Fruit fly (Drosophila melanogaster) whole organism, adult: ENCODE results near the gene Tsen2.

Source experiments
- CG11617 ChIP-seq: fragments of 200-800 bp; sonication (Bioruptor generic); optimal IDR thresholded peaks from 2 replicates; lab custom pipeline; 2017; ENCODE audit warnings: mild to moderate bottlenecking, missing biosample characterization, missing genetic modification reagents, missing genetic modification characterization
- CG12768 ChIP-seq: fragments of 200-800 bp; sonication (Bioruptor generic); optimal IDR thresholded peaks from 2 replicates; lab custom pipeline; 2017; ENCODE audit warnings: missing biosample characterization, missing genetic modification characterization, mild to moderate bottlenecking, moderate library complexity, missing genetic modification reagents
- CG14711 ChIP-seq: fragments of 200-800 bp; sonication (Bioruptor generic); optimal IDR thresholded peaks from 2 replicates; lab custom pipeline; 2018; ENCODE audit warnings: missing biosample characterization, mild to moderate bottlenecking, missing genetic modification characterization, moderate library complexity
- CG1620 ChIP-seq: fragments of 200-800 bp; sonication (Bioruptor generic); optimal IDR thresholded peaks from 2 replicates; lab custom pipeline; 2016; ENCODE audit warnings: missing biosample characterization, missing genetic modification characterization
- CG33017 ChIP-seq: fragments of 200-800 bp; sonication (Bioruptor generic); optimal IDR thresholded peaks from 2 replicates; lab custom pipeline; 2018; ENCODE audit warnings: missing biosample characterization, mild to moderate bottlenecking, missing genetic modification characterization, moderate library complexity
- CG5204 ChIP-seq: fragments of 200-800 bp; sonication (Bioruptor generic); optimal IDR thresholded peaks from 2 replicates; lab custom pipeline; 2016; ENCODE audit warnings: missing biosample characterization, missing genetic modification characterization
- CG7045 ChIP-seq: fragments of 200-800 bp; sonication (Bioruptor generic); optimal IDR thresholded peaks from 2 replicates; lab custom pipeline; 2017; ENCODE audit warnings: missing biosample characterization, mild to moderate bottlenecking, missing genetic modification characterization
- CG7101 ChIP-seq: fragments of 200-800 bp; sonication (Bioruptor generic); optimal IDR thresholded peaks from 2 replicates; lab custom pipeline; 2018; ENCODE audit warnings: missing biosample characterization, mild to moderate bottlenecking, missing genetic modification characterization, moderate library complexity
- Clk ChIP-seq: fragments of 200-800 bp; sonication (Bioruptor generic); optimal IDR thresholded peaks from 2 replicates; lab custom pipeline; 2017; ENCODE audit warnings: missing biosample characterization, missing genetic modification characterization
- Crg-1 ChIP-seq: fragments of 200-800 bp; sonication (Bioruptor generic); optimal IDR thresholded peaks from 2 replicates; lab custom pipeline; 2016; ENCODE audit warnings: missing biosample characterization, missing genetic modification characterization
- Hr96 ChIP-seq: fragments of 200-800 bp; sonication (Bioruptor generic); optimal IDR thresholded peaks from 2 replicates; lab custom pipeline; 2016; ENCODE audit warnings: missing biosample characterization, missing genetic modification characterization
- Mnt ChIP-seq: fragments of 200-800 bp; sonication (Bioruptor generic); optimal IDR thresholded peaks from 2 replicates; lab custom pipeline; 2016; ENCODE audit warnings: missing biosample characterization, mild to moderate bottlenecking, missing genetic modification characterization
- bab1 ChIP-seq: fragments of 200-800 bp; sonication (Bioruptor generic); optimal IDR thresholded peaks from 3 replicates; lab custom pipeline; 2019; ENCODE audit warnings: missing biosample characterization, mild to moderate bottlenecking, missing genetic modification characterization, moderate library complexity
- cic ChIP-seq: fragments of 200-800 bp; sonication (Bioruptor generic); optimal IDR thresholded peaks from 2 replicates; lab custom pipeline; 2017; ENCODE audit warnings: missing biosample characterization, mild to moderate bottlenecking, missing genetic modification characterization, moderate library complexity
- cnc ChIP-seq, 2 experiments: fragments of >200 bp; optimal IDR thresholded peaks; 2 replicates each; lab custom pipeline; 2017
- kay ChIP-seq: fragments of 200-800 bp; sonication (Bioruptor generic); peaks from one replicate; lab custom pipeline; 2016; ENCODE audit warnings: missing biosample characterization, missing genetic modification characterization, borderline replicate concordance
- ovo ChIP-seq: fragments of 200-800 bp; sonication (Bioruptor generic); optimal IDR thresholded peaks from 2 replicates; lab custom pipeline; 2016; ENCODE audit warnings: missing biosample characterization, missing genetic modification characterization
- pad ChIP-seq: fragments of 200-800 bp; sonication (Bioruptor generic); optimal IDR thresholded peaks from 3 replicates; lab custom pipeline; 2017; ENCODE audit warnings: missing biosample characterization, missing genetic modification characterization, mild to moderate bottlenecking, moderate library complexity, missing genetic modification reagents
- tj ChIP-seq: fragments of 200-800 bp; sonication (Bioruptor generic); optimal IDR thresholded peaks from 3 replicates; lab custom pipeline; 2017; ENCODE audit warnings: missing biosample characterization, mild to moderate bottlenecking, missing genetic modification characterization, moderate library complexity
- toe ChIP-seq: fragments of 200-800 bp; sonication (Bioruptor generic); optimal IDR thresholded peaks from 2 replicates; lab custom pipeline; 2016; ENCODE audit warnings: missing biosample characterization, missing genetic modification characterization

The Tsen2 gene

DNA sequence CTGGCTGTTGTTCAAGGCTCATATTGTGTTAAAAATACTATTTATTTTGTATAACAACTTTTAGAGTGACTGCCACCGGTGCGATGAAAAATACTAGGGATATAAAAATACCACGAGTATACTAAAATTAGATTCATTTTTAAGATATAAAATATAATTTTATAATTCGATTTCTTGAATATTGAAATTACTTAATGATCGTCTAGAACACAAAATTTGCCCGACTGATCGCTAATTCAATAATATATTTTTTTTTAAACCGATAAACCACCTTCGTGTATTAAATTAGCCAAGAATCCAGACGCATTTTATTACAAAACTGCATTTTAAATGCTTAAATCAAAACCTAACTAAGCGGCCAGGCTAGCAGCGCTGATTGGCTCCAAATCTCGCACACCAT, 1.4 kb downstream of the Tsen2 start, which contains the start of gene CG17996:
Gene CG17996, minus strand, starts transcription at position 101 of the 400 bp plus-strand sequence.
- TF ChIP-seq pad (GFP tag; lab: Kevin White, UChicago) (no peak), cic (GFP tag; lab: Kevin White, UChicago) (no peak), Crg-1 (GFP tag; lab: Kevin White, UChicago) (no peak), toe (GFP tag; lab: Kevin White, UChicago) (no peak), CG33017 (tag; lab: Kevin White, UChicago) (no peak), CG7101 (no peak)

DNA sequence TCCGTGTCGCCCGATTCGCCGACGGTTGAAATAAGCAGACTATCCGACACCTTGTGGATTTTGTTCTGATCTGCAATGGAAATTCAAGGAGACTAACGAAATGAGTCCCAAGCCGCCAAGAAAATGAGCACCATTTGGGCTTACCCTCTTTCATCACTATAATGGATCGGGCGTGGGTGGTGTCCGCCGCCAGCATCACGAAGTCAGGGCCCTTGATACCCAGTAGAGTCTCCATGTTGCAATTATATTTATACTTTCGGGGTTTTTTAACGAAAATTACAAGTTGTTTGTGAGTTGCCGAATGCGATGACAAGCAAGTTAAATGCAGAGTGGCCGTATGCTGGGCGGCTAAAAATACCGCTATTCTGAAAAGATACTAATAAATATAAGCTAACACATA, 2.2 kb downstream of the Tsen2 start, which contains the start of gene Prosbeta4:
Gene Prosbeta4, minus strand, starts transcription at position 335 of the 400 bp plus-strand sequence.
- TF ChIP-seq CG7045 (GFP tag; lab: Kevin White, UChicago) (no peak), Crg-1 (GFP tag; lab: Kevin White, UChicago) (no peak), cnc (optimal IDR thresholded peaks at IDR 0.05; lab: Kevin White, UChicago) (peak; percentile 66 to 93), cic (GFP tag; lab: Kevin White, UChicago) (no peak), CG14711 (tag; lab: Kevin White, UChicago) (no peak), tj (GFP tag; lab: Kevin White, UChicago) (no peak)

DNA sequence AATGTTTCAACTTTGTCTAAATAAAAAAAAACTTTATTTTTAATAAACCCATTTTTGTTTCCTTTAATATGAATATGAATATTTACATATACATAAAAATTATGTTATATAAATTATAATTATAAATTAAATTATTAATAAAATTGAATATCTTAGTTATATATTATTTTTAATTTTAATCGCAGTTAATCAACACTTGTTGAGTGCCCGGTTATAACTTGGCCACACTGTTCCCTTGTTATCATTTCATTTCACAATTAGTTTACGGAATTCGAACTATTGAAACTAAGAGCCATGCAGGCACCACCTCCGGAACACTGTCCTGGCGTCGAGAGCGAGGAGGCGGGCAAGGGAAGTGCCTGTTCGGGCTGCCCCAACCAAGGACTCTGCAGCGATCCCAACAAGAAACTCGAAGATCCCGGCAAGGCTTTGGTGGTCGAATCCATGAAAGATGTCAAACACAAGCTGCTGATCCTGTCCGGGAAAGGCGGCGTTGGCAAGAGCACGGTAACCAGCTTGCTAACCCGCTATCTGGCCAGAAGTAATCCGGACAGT, 2.8 kb downstream of the Tsen2 start, which contains the start of gene Nubp1:
Gene Nubp1, plus strand, starts transcription at position 213 of the 555 bp plus-strand sequence.
- TF ChIP-seq cnc (optimal IDR thresholded peaks at IDR 0.05; lab: Kevin White, UChicago) (no peak), Clk (GFP tag; lab: Kevin White, UChicago) (no peak), CG11617 (GFP tag; lab: Kevin White, UChicago) (no peak), CG14711 (tag; lab: Kevin White, UChicago) (no peak), CG5204 (GFP tag; lab: Kevin White, UChicago) (no peak)

DNA sequence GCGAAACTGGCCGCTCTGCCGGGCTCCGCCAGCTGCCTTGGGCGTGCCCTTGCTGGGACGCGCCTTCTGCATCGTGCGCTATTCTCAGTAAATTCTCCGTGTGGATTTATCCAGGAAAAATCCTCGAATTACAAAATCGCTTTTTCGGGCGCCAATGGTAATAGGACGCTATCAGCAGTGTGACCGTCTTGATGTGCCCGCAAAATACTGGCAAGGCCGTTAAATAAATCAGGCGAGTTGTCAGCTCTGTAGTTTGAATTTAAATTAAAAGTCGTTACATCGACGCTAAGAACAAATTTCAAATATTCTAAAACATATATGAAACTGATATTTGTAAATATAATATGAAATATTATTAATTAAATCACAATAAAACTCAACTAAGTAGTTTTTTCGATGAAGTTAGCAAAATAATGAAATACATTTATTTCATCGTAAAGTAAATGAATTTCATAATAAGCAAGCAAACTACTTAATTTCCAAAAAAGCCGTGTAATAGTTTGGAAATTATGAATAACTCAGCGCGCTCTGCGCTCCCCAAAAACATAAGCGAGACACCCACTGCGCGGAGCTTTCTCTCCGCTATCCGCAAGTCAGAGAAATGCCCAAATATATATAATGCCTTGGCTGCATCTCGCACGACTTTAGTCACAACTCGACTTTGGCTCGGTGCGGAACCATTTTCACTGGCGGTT, 8.8 kb downstream of the Tsen2 start, which contains the start of the genes glu and ChLD3:
Gene glu, minus strand, starts transcription at position 183 of the 695 bp plus-strand sequence.
Gene ChLD3, plus strand, starts transcription at position 645 of the 695 bp plus-strand sequence.
- no peak for TF ChIP-seq Hr96
- no peak for TF ChIP-seq CG5204 (GFP tag; lab: Kevin White, UChicago)
- no peak for TF ChIP-seq Mnt (GFP tag; lab: Kevin White, UChicago)
- no peak for TF ChIP-seq bab1 (GFP tag; lab: Kevin White, UChicago)
- TF ChIP-seq pad (GFP tag; lab: Kevin White, UChicago): no peak
- TF ChIP-seq Crg-1 (GFP tag; lab: Kevin White, UChicago): no peak
- no peak for TF ChIP-seq cnc (optimal IDR thresholded peaks at IDR 0.05; lab: Kevin White, UChicago)
- TF ChIP-seq toe (GFP tag; lab: Kevin White, UChicago): no peak
- TF ChIP-seq CG33017 (tag; lab: Kevin White, UChicago): no peak
- TF ChIP-seq tj (GFP tag; lab: Kevin White, UChicago): no peak
- no peak for TF ChIP-seq CG12768 (GFP tag; lab: Kevin White, UChicago)

DNA sequence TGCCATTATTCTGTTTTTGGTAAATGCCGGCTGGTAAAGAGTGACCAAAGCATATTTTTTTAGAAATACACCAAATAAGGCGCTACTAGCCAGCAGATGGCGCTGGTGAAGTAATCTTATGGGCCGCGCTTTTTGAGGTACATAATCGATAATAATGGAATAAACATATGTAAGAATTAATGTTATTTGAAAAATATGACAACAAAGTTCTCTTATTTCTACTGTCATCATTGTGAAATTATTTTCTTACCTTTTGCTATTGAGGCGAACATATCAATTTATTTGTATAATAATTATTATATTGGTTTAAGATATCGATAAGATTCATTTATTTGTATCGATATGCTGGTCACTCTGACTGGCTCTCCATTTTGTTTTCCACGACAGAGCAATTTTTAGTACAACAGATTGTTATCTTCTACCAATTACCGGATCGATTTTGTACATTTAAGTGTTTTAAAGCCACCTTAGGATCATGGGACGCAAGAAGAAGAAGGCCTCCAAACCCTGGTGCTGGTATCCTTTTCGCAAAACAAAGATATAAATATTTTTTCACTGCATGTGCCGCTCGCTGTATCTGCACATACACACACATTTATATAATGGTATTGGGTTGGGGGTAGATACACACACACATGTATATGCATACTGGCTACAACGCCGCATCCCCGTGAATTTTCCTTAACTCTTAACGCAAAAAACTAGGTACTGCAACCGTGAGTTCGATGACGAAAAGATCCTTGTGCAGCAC, 13.7 kb downstream of the Tsen2 start, which contains the start of the genes LSm7 and BuGZ:
Gene LSm7, minus strand, starts transcription at position 46 of the 751 bp plus-strand sequence.
Gene BuGZ, plus strand, starts transcription at position 351 of the 751 bp plus-strand sequence.
- TF ChIP-seq ovo (no peak), CG7101 (no peak), toe (GFP tag; lab: Kevin White, UChicago) (no peak), CG12768 (GFP tag; lab: Kevin White, UChicago) (no peak), CG7045 (GFP tag; lab: Kevin White, UChicago) (no peak), bab1 (GFP tag; lab: Kevin White, UChicago) (peak; percentile 57), kay (GFP tag; lab: Kevin White, UChicago) (no peak), CG11617 (GFP tag; lab: Kevin White, UChicago) (peak; percentile 33), CG14711 (tag; lab: Kevin White, UChicago) (no peak), CG33017 (tag; lab: Kevin White, UChicago) (no peak), Mnt (GFP tag; lab: Kevin White, UChicago) (peak; percentile 75), CG5204 (GFP tag; lab: Kevin White, UChicago) (no peak), Hr96 (peak; percentile 1), pad (GFP tag; lab: Kevin White, UChicago) (peak; percentile 26), tj (GFP tag; lab: Kevin White, UChicago) (peak; percentile 4), cic (GFP tag; lab: Kevin White, UChicago) (no peak), Clk (GFP tag; lab: Kevin White, UChicago) (no peak), CG1620 (GFP tag; lab: Kevin White, UChicago) (no peak), Crg-1 (GFP tag; lab: Kevin White, UChicago) (no peak), cnc (optimal IDR thresholded peaks at IDR 0.05; lab: Kevin White, UChicago) (no peak)
